Fruit fly (Drosophila melanogaster) whole organism, prepupa: ENCODE measurements around the gene Aos1.

ENCODE experiments used
- CG11762 ChIP-seq: fragments of 200-800 bp; sonication (Bioruptor generic); optimal IDR thresholded peaks from 3 replicates; lab custom pipeline; 2016; ENCODE audit warnings: missing biosample characterization, missing genetic modification characterization; ENCODE audit not compliant: insufficient read depth
- CG15336 ChIP-seq: fragments of 200-800 bp; sonication (Bioruptor generic); IDR thresholded peaks from 2 replicates; pipeline ENCODE4 v1.3.6; 2022; ENCODE audit warnings: missing biosample characterization, missing genetic modification characterization
- CG6792 ChIP-seq: fragments of 200-800 bp; sonication (Bioruptor generic); optimal IDR thresholded peaks from 3 replicates; lab custom pipeline; 2016; ENCODE audit warnings: missing biosample characterization, missing genetic modification characterization
- Lpt ChIP-seq: fragments of 200-800 bp; sonication (Bioruptor generic); optimal IDR thresholded peaks from 3 replicates; lab custom pipeline; 2016; ENCODE audit warnings: missing biosample characterization, missing genetic modification characterization
- Met ChIP-seq: fragments of 200-800 bp; sonication (Bioruptor generic); optimal IDR thresholded peaks from 3 replicates; lab custom pipeline; 2016; ENCODE audit warnings: missing biosample characterization, missing genetic modification characterization
- fkh ChIP-seq: fragments of 200-800 bp; sonication (Bioruptor generic); optimal IDR thresholded peaks from 3 replicates; lab custom pipeline; 2017; ENCODE audit warnings: missing biosample characterization, mild to moderate bottlenecking, missing genetic modification characterization, moderate library complexity
- net ChIP-seq: fragments of 200-800 bp; sonication (Bioruptor generic); optimal IDR thresholded peaks from 3 replicates; lab custom pipeline; 2016; ENCODE audit warnings: missing biosample characterization, missing genetic modification characterization

dm6 chr3R:12398054-12398453, 35.6 kb downstream of the Aos1 start:
- TF ChIP-seq CG6792 (GFP tag; lab: Kevin White, UChicago) (no peak), Met (GFP tag; lab: Kevin White, UChicago) (no peak), fkh (GFP tag; lab: Kevin White, UChicago) (no peak), net (no peak), CG11762 (no peak), CG15336 (GFP tag; lab: Robert Waterston, UW) (no peak), Lpt (GFP tag; lab: Kevin White, UChicago) (no peak)
